Worm (Caenorhabditis elegans) whole organism, late embryonic: ENCODE data around the gene acs-11.

ENCODE experiments used
- C08G9.2 ChIP-seq: sonication (generic microtip); optimal IDR thresholded peaks from 2 replicates; lab custom pipeline; 2016; ENCODE audit warnings: mild to moderate bottlenecking, missing genetic modification characterization, moderate library complexity, missing compliant biosample characterization
- C38D4.7 ChIP-seq: fragments of 200-800 bp; sonication (Bioruptor generic); optimal IDR thresholded peaks from 2 replicates; lab custom pipeline; 2018; ENCODE audit warnings: mild to moderate bottlenecking, missing genetic modification characterization, moderate library complexity, missing compliant biosample characterization
- K09A11.1 ChIP-seq: sonication (generic microtip); optimal IDR thresholded peaks from 2 replicates; lab custom pipeline; 2017; ENCODE audit warnings: antibody characterized with exemption, mild to moderate bottlenecking, missing genetic modification characterization, missing compliant biosample characterization; ENCODE audit not compliant: insufficient read depth
- ceh-18 ChIP-seq: sonication (generic microtip); optimal IDR thresholded peaks from 2 replicates; lab custom pipeline; 2016; ENCODE audit warnings: missing genetic modification characterization, missing compliant biosample characterization
- ceh-19 ChIP-seq: fragments of 200-800 bp; sonication (Bioruptor generic); optimal IDR thresholded peaks from 2 replicates; lab custom pipeline; 2018; ENCODE audit warnings: mild to moderate bottlenecking, missing genetic modification characterization, missing compliant biosample characterization
- ceh-22 ChIP-seq: sonication (generic microtip); optimal IDR thresholded peaks from 2 replicates; lab custom pipeline; 2017; ENCODE audit warnings: missing biosample characterization, missing genetic modification characterization
- ceh-30 ChIP-seq: fragments of 150-350 bp; optimal IDR thresholded peaks from 2 replicates; lab custom pipeline; 2014; ENCODE audit warnings: missing biosample characterization, missing genetic modification characterization
- ceh-31 ChIP-seq: sonication (generic microtip); optimal IDR thresholded peaks from 2 replicates; lab custom pipeline; 2016; ENCODE audit warnings: missing genetic modification characterization, missing compliant biosample characterization
- ceh-45 ChIP-seq: fragments of 200-800 bp; sonication (Bioruptor generic); IDR thresholded peaks from 2 replicates; pipeline ENCODE4 v1.3.6; 2022; ENCODE audit warnings: missing genetic modification reagents, missing genetic modification characterization, missing compliant biosample characterization
- ceh-48 ChIP-seq: sonication (generic microtip); optimal IDR thresholded peaks from 2 replicates; lab custom pipeline; 2016; ENCODE audit warnings: missing genetic modification characterization, inconsistent platforms, missing compliant biosample characterization
- ceh-6 ChIP-seq: fragments of 200-800 bp; sonication (Bioruptor generic); optimal IDR thresholded peaks from 2 replicates; lab custom pipeline; 2018; ENCODE audit warnings: mild to moderate bottlenecking, missing genetic modification characterization, missing compliant biosample characterization
- che-1 ChIP-seq: sonication (generic microtip); optimal IDR thresholded peaks from 2 replicates; lab custom pipeline; 2016; ENCODE audit warnings: mild to moderate bottlenecking, missing genetic modification characterization, missing compliant biosample characterization
- dmd-4 ChIP-seq: sonication (generic microtip); optimal IDR thresholded peaks from 2 replicates; lab custom pipeline; 2016; ENCODE audit warnings: borderline replicate concordance, missing genetic modification characterization, missing compliant biosample characterization
- dve-1 ChIP-seq: sonication (generic microtip); optimal IDR thresholded peaks from 2 replicates; lab custom pipeline; 2017; ENCODE audit warnings: antibody characterized with exemption, mild to moderate bottlenecking, missing genetic modification characterization, missing compliant biosample characterization
- elt-4 ChIP-seq: sonication (generic microtip); optimal IDR thresholded peaks from 2 replicates; lab custom pipeline; 2016; ENCODE audit warnings: missing genetic modification characterization, missing compliant biosample characterization
- eyg-1 ChIP-seq: sonication (generic microtip); optimal IDR thresholded peaks from 2 replicates; lab custom pipeline; 2016; ENCODE audit warnings: missing genotype, missing genetic modification characterization, missing compliant biosample characterization
- fax-1 ChIP-seq: sonication (generic microtip); optimal IDR thresholded peaks from 2 replicates; lab custom pipeline; 2016; ENCODE audit warnings: missing genotype, missing genetic modification characterization, missing compliant biosample characterization
- fkh-10 ChIP-seq: fragments of 150-350 bp; optimal IDR thresholded peaks from 2 replicates; lab custom pipeline; 2014; ENCODE audit warnings: missing biosample characterization, missing genetic modification reagents, missing genetic modification characterization
- fkh-6 ChIP-seq: sonication (generic microtip); optimal IDR thresholded peaks from 2 replicates; lab custom pipeline; 2016; ENCODE audit warnings: missing genetic modification characterization, missing compliant biosample characterization
- gmeb-2 ChIP-seq: sonication (generic microtip); optimal IDR thresholded peaks from 2 replicates; lab custom pipeline; 2016; ENCODE audit warnings: missing genetic modification characterization, inconsistent platforms, missing compliant biosample characterization
- hlh-13 ChIP-seq: fragments of 200-800 bp; sonication (Bioruptor generic); optimal IDR thresholded peaks from 2 replicates; lab custom pipeline; 2018; ENCODE audit warnings: mild to moderate bottlenecking, missing genetic modification characterization, missing compliant biosample characterization
- hlh-15 ChIP-seq: sonication (generic microtip); optimal IDR thresholded peaks from 2 replicates; lab custom pipeline; 2016; ENCODE audit warnings: missing genetic modification characterization, missing compliant biosample characterization
- nfya-1 ChIP-seq: sonication (generic microtip); optimal IDR thresholded peaks from 2 replicates; lab custom pipeline; 2017; ENCODE audit warnings: missing genetic modification characterization, mild to moderate bottlenecking, missing compliant biosample characterization, antibody characterized with exemption, moderate library complexity
- nhr-11 ChIP-seq: fragments of 150-350 bp; optimal IDR thresholded peaks from 2 replicates; lab custom pipeline; 2014; ENCODE audit warnings: missing biosample characterization, missing genetic modification characterization
- nhr-232 ChIP-seq: sonication (generic microtip); optimal IDR thresholded peaks from 2 replicates; lab custom pipeline; 2016; ENCODE audit warnings: missing genetic modification characterization, missing compliant biosample characterization
- pag-3 ChIP-seq: sonication (generic microtip); optimal IDR thresholded peaks from 2 replicates; lab custom pipeline; 2016; ENCODE audit warnings: missing compliant biosample characterization, missing genetic modification characterization, borderline replicate concordance
- pax-1 ChIP-seq: fragments of 150-350 bp; optimal IDR thresholded peaks from 2 replicates; lab custom pipeline; 2014; ENCODE audit warnings: missing biosample characterization, missing genetic modification characterization
- pha-2 ChIP-seq: sonication (generic microtip); optimal IDR thresholded peaks from 2 replicates; lab custom pipeline; 2017; ENCODE audit warnings: mild to moderate bottlenecking, missing genetic modification characterization, missing compliant biosample characterization
- pha-4 ChIP-seq: fragments of 150-350 bp; optimal IDR thresholded peaks from 2 replicates; lab custom pipeline; 2018; ENCODE audit warnings: missing biosample characterization, missing genetic modification reagents, missing genetic modification characterization
- rnt-1 ChIP-seq: sonication (generic microtip); optimal IDR thresholded peaks from 2 replicates; lab custom pipeline; 2016; ENCODE audit warnings: missing genetic modification characterization, missing compliant biosample characterization
- sdc-2 ChIP-seq: sonication (generic microtip); optimal IDR thresholded peaks from 2 replicates; lab custom pipeline; 2016; ENCODE audit warnings: missing genotype, missing genetic modification characterization, missing compliant biosample characterization
- sox-4 ChIP-seq: sonication (generic microtip); optimal IDR thresholded peaks from 2 replicates; lab custom pipeline; 2017; ENCODE audit warnings: mild to moderate bottlenecking, missing genetic modification characterization, inconsistent platforms, missing compliant biosample characterization
- syd-9 ChIP-seq: sonication (generic microtip); optimal IDR thresholded peaks from 2 replicates; lab custom pipeline; 2016; ENCODE audit warnings: mild to moderate bottlenecking, missing genetic modification characterization, moderate library complexity, missing compliant biosample characterization
- tbx-7 ChIP-seq: sonication (generic microtip); optimal IDR thresholded peaks from 2 replicates; lab custom pipeline; 2016; ENCODE audit warnings: missing genotype, missing genetic modification characterization, missing compliant biosample characterization
- unc-3 ChIP-seq, 2 experiments: fragments of 200-800 bp in 1 of 2; sonication (Bioruptor generic) in 1 of 2; sonication (generic microtip) in 1 of 2; conservative IDR thresholded peaks in 1 of 2; optimal IDR thresholded peaks in 1 of 2; 2 replicates each; pipeline versions ENCODE4 v1.3.6 to Lab custom; 2016 to 2022; ENCODE audit warnings: missing compliant biosample characterization in 2 of 2, missing genetic modification characterization in 2 of 2, missing genetic modification reagents in 1 of 2
- unc-55 ChIP-seq: sonication (generic microtip); optimal IDR thresholded peaks from 2 replicates; lab custom pipeline; 2017; ENCODE audit warnings: missing biosample characterization, missing genetic modification reagents, missing genetic modification characterization
- ztf-16 ChIP-seq: sonication (generic microtip); optimal IDR thresholded peaks from 2 replicates; lab custom pipeline; 2017; ENCODE audit warnings: missing genetic modification characterization, missing compliant biosample characterization

The acs-11 gene

DNA sequence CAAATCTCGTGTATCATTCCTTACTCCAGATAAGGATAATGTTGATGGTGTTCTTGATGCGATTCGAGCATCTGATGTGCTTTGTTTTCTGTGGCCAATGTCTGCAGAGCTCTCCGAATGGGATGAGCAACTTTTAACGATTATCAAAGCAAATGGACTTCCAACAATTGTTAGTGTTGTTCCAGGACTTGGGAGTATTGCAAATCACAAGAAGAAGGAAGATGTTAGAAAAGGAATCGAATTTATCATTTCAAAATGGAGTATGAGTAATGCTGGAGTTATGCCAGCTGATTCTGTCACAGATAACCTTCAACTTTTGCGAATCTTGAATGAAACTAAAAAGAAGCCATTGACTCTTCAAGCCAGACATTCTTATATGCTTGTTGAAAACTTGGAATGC, 31.1 kb upstream of the acs-11 start:
- TF ChIP-seq gmeb-2 (tag; lab: Kevin White, UChicago) (no peak), syd-9 (tag; lab: Kevin White, UChicago) (no peak), pax-1 (tag; lab: Kevin White, UChicago) (no peak), ceh-31 (no peak), tbx-7 (tag; lab: Kevin White, UChicago) (no peak), ceh-22 (tag; lab: Kevin White, UChicago) (no peak), ceh-18 (no peak), eyg-1 (tag; lab: Kevin White, UChicago) (no peak)

DNA sequence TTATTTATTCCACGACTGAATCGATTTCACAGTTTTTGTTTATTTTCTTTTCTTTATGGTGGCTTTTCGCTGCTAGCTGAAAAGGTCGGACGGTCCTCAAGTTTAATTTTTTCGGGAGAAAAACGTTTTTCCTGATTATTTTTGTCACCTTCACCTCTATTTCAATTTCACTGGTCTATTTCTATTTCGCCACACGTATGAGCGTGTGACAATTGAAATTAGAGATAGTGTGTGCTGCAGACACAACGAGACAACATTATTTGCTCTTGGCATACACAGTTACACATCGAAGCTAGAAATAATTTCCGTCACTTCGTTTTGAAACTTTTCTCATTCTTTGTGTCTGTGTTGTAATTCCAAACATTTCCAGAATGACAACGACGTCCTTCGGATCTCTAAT, 26.3 kb upstream of the acs-11 start, which contains the start of gene F41C3.8:
F41C3.8 (plus strand) TSS at position 371 of the 400 bp plus-strand sequence.
- TF ChIP-seq che-1 (tag; lab: Kevin White, UChicago), result no peak
- no peak for TF ChIP-seq hlh-15 (tag; lab: Kevin White, UChicago)
- no peak for TF ChIP-seq ceh-48 (tag; lab: Kevin White, UChicago)
- no peak for TF ChIP-seq fax-1 (tag; lab: Kevin White, UChicago)
- no peak for TF ChIP-seq rnt-1 (tag; lab: Kevin White, UChicago)
- TF ChIP-seq C08G9.2 (tag; lab: Kevin White, UChicago), result no peak
- no peak for TF ChIP-seq ceh-6 (GFP tag; lab: Kevin White, UChicago)
- no peak for TF ChIP-seq nhr-232 (tag; lab: Kevin White, UChicago)
- TF ChIP-seq dve-1, result no peak
- no peak for TF ChIP-seq unc-3 (GFP tag; conservative IDR thresholded peaks at IDR 0.05; lab: Robert Waterston, UW)
- no peak for TF ChIP-seq unc-3 (tag; optimal IDR thresholded peaks at IDR 0.05; lab: Kevin White, UChicago)
- no peak for TF ChIP-seq C38D4.7 (GFP tag; lab: Kevin White, UChicago)
- no peak for TF ChIP-seq ceh-22 (tag; lab: Kevin White, UChicago)
- TF ChIP-seq nfya-1 (tag; lab: Kevin White, UChicago), result no peak
- no peak for TF ChIP-seq fkh-10 (GFP tag; lab: Kevin White, UChicago)
- TF ChIP-seq sdc-2 (tag; lab: Kevin White, UChicago), result no peak
- TF ChIP-seq nhr-11 (tag; lab: Kevin White, UChicago), result no peak
- TF ChIP-seq pha-4, result no peak
- no peak for TF ChIP-seq K09A11.1
- no peak for TF ChIP-seq sox-4 (tag; lab: Kevin White, UChicago)
- no peak for TF ChIP-seq dmd-4 (tag; lab: Kevin White, UChicago)
- TF ChIP-seq, all 69 proteins: peak for 0

DNA sequence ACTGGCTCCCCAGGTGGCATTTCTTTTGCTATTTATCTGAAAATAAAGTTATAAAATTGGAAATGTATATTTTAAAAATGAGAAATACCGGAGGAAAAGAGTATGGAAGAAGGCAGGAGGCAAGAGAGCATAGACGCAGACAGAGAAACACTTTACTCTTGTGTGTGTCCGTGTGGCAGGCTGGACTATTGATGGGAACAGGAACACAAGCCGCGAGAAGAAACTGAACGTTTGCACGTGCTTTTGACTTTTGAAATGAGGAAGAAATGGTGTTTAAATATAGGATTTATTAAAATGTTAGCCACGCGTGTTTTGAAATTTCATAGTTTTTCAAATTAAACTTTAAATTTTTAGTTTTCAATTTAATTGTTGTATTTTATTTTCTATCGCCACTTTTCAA, 15.8 kb upstream of the acs-11 start, which contains the start of gene F10G7.10:
F10G7.10 (minus strand) TSS at position 145 of the 400 bp plus-strand sequence.
- no peak for TF ChIP-seq pha-4
- TF ChIP-seq ceh-30 (tag; lab: Kevin White, UChicago), result no peak
- TF ChIP-seq hlh-15 (tag; lab: Kevin White, UChicago), result no peak
- no peak for TF ChIP-seq ceh-45 (GFP tag; lab: Robert Waterston, UW)
- no peak for TF ChIP-seq dmd-4 (tag; lab: Kevin White, UChicago)
- no peak for TF ChIP-seq elt-4
- TF ChIP-seq ztf-16, result no peak
- no peak for TF ChIP-seq sox-4 (tag; lab: Kevin White, UChicago)
- TF ChIP-seq ceh-19, result no peak
- no peak for TF ChIP-seq hlh-13 (GFP tag; lab: Kevin White, UChicago)
- TF ChIP-seq fkh-6 (tag; lab: Kevin White, UChicago), result no peak
- TF ChIP-seq unc-55 (GFP tag; lab: Kevin White, UChicago), result no peak
- no peak for TF ChIP-seq tbx-7 (tag; lab: Kevin White, UChicago)
- no peak for TF ChIP-seq pag-3
- TF ChIP-seq pha-2, result no peak
- TF ChIP-seq unc-3 (GFP tag; conservative IDR thresholded peaks at IDR 0.05; lab: Robert Waterston, UW), result no peak
- no peak for TF ChIP-seq unc-3 (tag; optimal IDR thresholded peaks at IDR 0.05; lab: Kevin White, UChicago)
- TF ChIP-seq, all 69 proteins: peak for 0
